Worm (Caenorhabditis elegans) whole organism, mixed stage, embryonic: ENCODE results near the gene acr-8.

Source experiments
- ceh-43 ChIP-seq: fragments of 200-800 bp; sonication (Bioruptor generic); optimal IDR thresholded peaks from 2 replicates; lab custom pipeline; 2018; ENCODE audit warnings: mild to moderate bottlenecking, missing genetic modification characterization, moderate library complexity, missing compliant biosample characterization
- cnd-1 ChIP-seq: fragments of 200-800 bp; sonication (Bioruptor generic); optimal IDR thresholded peaks from 2 replicates; lab custom pipeline; 2018; ENCODE audit warnings: mild to moderate bottlenecking, missing genetic modification characterization, missing compliant biosample characterization
- elt-3 ChIP-seq: fragments of 150-350 bp; optimal IDR thresholded peaks from 2 replicates; lab custom pipeline; 2014; ENCODE audit warnings: missing biosample characterization, missing genetic modification characterization
- mab-5 ChIP-seq: fragments of 150-350 bp; optimal IDR thresholded peaks from 2 replicates; lab custom pipeline; 2014; ENCODE audit warnings: missing biosample characterization, missing genetic modification characterization
- nhr-237 ChIP-seq: fragments of 150-350 bp; optimal IDR thresholded peaks from 2 replicates; lab custom pipeline; 2014; ENCODE audit warnings: missing biosample characterization, missing genetic modification characterization
- nhr-76 ChIP-seq: sonication (generic microtip); optimal IDR thresholded peaks from 2 replicates; lab custom pipeline; 2017; ENCODE audit warnings: missing biosample characterization, missing genetic modification characterization
- sem-2 ChIP-seq: fragments of 200-800 bp; sonication (Bioruptor generic); optimal IDR thresholded peaks from 2 replicates; lab custom pipeline; 2018; ENCODE audit warnings: mild to moderate bottlenecking, missing genetic modification characterization, missing compliant biosample characterization
- sptf-1 ChIP-seq: sonication (generic microtip); optimal IDR thresholded peaks from 2 replicates; lab custom pipeline; 2017; ENCODE audit warnings: mild to moderate bottlenecking, missing genetic modification characterization, moderate library complexity, missing compliant biosample characterization
- unc-62 ChIP-seq: fragments of 150-350 bp; optimal IDR thresholded peaks from 2 replicates; lab custom pipeline; 2014; ENCODE audit warnings: missing biosample characterization, missing genetic modification reagents, missing genetic modification characterization

DNA sequence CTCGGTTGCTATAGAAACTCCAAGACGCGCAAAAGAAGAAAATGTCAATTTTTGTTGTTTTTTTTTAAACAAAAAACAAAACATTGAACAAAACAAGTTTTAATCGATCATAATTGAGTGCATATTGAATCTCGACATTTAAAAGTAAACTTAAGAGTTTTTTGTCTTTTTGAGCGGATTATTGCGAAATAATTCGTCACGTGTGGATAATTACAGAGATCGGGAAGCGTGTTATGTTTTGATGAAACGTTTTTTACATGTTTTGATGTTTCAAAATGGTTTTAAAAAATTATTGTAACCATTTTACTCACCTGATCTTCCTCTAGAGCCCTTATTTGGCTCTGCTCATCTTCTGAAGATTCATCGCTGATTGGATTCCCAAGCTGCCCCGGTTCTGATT, 26.5 kb upstream of the acr-8 start:
- no peak for TF ChIP-seq elt-3
- no peak for TF ChIP-seq ceh-43 (GFP tag; lab: Kevin White, UChicago)
- TF ChIP-seq cnd-1 (tag; lab: Kevin White, UChicago): no peak
- no peak for TF ChIP-seq nhr-237 (tag; lab: Kevin White, UChicago)
- no peak for TF ChIP-seq sptf-1 (tag; lab: Kevin White, UChicago)
- no peak for TF ChIP-seq mab-5 (tag; lab: Kevin White, UChicago)
- no peak for TF ChIP-seq nhr-76 (tag; lab: Kevin White, UChicago)
- no peak for TF ChIP-seq sem-2 (GFP tag; lab: Kevin White, UChicago)
- TF ChIP-seq unc-62: no peak
